Worm (Caenorhabditis elegans): ENCODE measurements around the gene K03A11.4.

- TF ChIP-seq lsy-2 (tag; optimal IDR thresholded peaks at IDR 0.05) (no peak), ces-1 (GFP tag; optimal IDR thresholded peaks at IDR 0.05) (no peak), nhr-237 (tag; optimal IDR thresholded peaks at IDR 0.05) (no peak), sptf-1 (tag; optimal IDR thresholded peaks at IDR 0.05) (no peak), mab-5 (tag; optimal IDR thresholded peaks at IDR 0.05) (no peak), ztf-11 (tag; optimal IDR thresholded peaks at IDR 0.05) (no peak), nhr-12 (tag; optimal IDR thresholded peaks at IDR 0.05) (no peak), unc-62 (GFP tag; optimal IDR thresholded peaks at IDR 0.05) (no peak), snpc-4 (tag; optimal IDR thresholded peaks at IDR 0.05) (no peak)
Measured at ce11 chrX:13055560-13055959, 22.4 kb upstream of the K03A11.4 start, which contains the start of gene K03A11.6.

Data from whole organism, mixed stage, embryonic.